Fruit fly (Drosophila melanogaster) whole organism, prepupa: Measurements from ENCODE around the gene CG5984.

Source experiments
- CG10631 ChIP-seq: fragments of 200-800 bp; sonication (Bioruptor generic); optimal IDR thresholded peaks from 2 replicates; lab custom pipeline; 2016; ENCODE audit warnings: missing biosample characterization, missing genetic modification characterization
- CG10669 ChIP-seq: fragments of 200-800 bp; sonication (Bioruptor generic); optimal IDR thresholded peaks from 3 replicates; lab custom pipeline; 2018; ENCODE audit warnings: missing biosample characterization, mild to moderate bottlenecking, missing genetic modification characterization, moderate library complexity
- CG11294 ChIP-seq: fragments of 200-800 bp; sonication (Bioruptor generic); IDR thresholded peaks from 2 replicates; pipeline ENCODE4 v1.3.6; 2022; ENCODE audit warnings: missing biosample characterization, missing genetic modification characterization
- CG11902 ChIP-seq: fragments of 200-800 bp; sonication (Bioruptor generic); optimal IDR thresholded peaks from 3 replicates; lab custom pipeline; 2016; ENCODE audit warnings: missing biosample characterization, missing genetic modification characterization
- CG3032 ChIP-seq: fragments of 200-800 bp; optimal IDR thresholded peaks from 2 replicates; lab custom pipeline; 2019; ENCODE audit warnings: missing biosample characterization, mild to moderate bottlenecking, missing genetic modification characterization, moderate library complexity
- CG31627 ChIP-seq: fragments of 200-800 bp; sonication (Bioruptor generic); optimal IDR thresholded peaks from 3 replicates; lab custom pipeline; 2016; ENCODE audit warnings: missing biosample characterization, missing genetic modification characterization
- CG32006 ChIP-seq: fragments of 200-800 bp; sonication (Bioruptor generic); optimal IDR thresholded peaks from 3 replicates; lab custom pipeline; 2017; ENCODE audit warnings: missing biosample characterization, mild to moderate bottlenecking, missing genetic modification characterization
- CG34406 ChIP-seq: fragments of 200-800 bp; sonication (Bioruptor generic); optimal IDR thresholded peaks from 3 replicates; lab custom pipeline; 2016; ENCODE audit warnings: missing biosample characterization, missing genetic modification characterization
- CG4318 ChIP-seq: fragments of 200-800 bp; sonication (Bioruptor generic); optimal IDR thresholded peaks from 3 replicates; lab custom pipeline; 2017; ENCODE audit warnings: missing biosample characterization, mild to moderate bottlenecking, missing genetic modification characterization
- CG6808 ChIP-seq: fragments of 200-800 bp; sonication (Bioruptor generic); optimal IDR thresholded peaks from 3 replicates; lab custom pipeline; 2017; ENCODE audit warnings: missing biosample characterization, missing genetic modification characterization, mild to moderate bottlenecking, moderate library complexity, missing genetic modification reagents
- CG6854 ChIP-seq: fragments of 200-800 bp; sonication (Bioruptor generic); optimal IDR thresholded peaks from 2 replicates; lab custom pipeline; 2017; ENCODE audit warnings: missing biosample characterization, mild to moderate bottlenecking, missing genetic modification characterization
- CG7368 ChIP-seq: fragments of 200-800 bp; sonication (Bioruptor generic); optimal IDR thresholded peaks from 3 replicates; lab custom pipeline; 2016; ENCODE audit warnings: missing biosample characterization, missing genetic modification characterization
- CG8319 ChIP-seq: fragments of 200-800 bp; sonication (Bioruptor generic); optimal IDR thresholded peaks from 3 replicates; lab custom pipeline; 2016; ENCODE audit warnings: missing biosample characterization, missing genetic modification characterization
- CG8632 ChIP-seq: fragments of 200-800 bp; sonication (Bioruptor generic); optimal IDR thresholded peaks from 3 replicates; lab custom pipeline; 2016; ENCODE audit warnings: missing biosample characterization, missing genetic modification characterization
- CG9139 ChIP-seq: fragments of 200-800 bp; sonication (Bioruptor generic); optimal IDR thresholded peaks from 3 replicates; lab custom pipeline; 2017; ENCODE audit warnings: missing biosample characterization, mild to moderate bottlenecking, missing genetic modification characterization
- Eip75B ChIP-seq: fragments of 200-800 bp; sonication (Bioruptor generic); optimal IDR thresholded peaks from 3 replicates; lab custom pipeline; 2016; ENCODE audit warnings: missing biosample characterization, missing genetic modification characterization
- Eip78C ChIP-seq: fragments of 200-800 bp; sonication (Bioruptor generic); peaks from one replicate; lab custom pipeline; 2016; ENCODE audit warnings: missing biosample characterization, missing genetic modification characterization
- Eip93F ChIP-seq: fragments of 200-800 bp; sonication (Bioruptor generic); optimal IDR thresholded peaks from 2 replicates; lab custom pipeline; 2016; ENCODE audit warnings: missing biosample characterization, mild to moderate bottlenecking, missing genetic modification characterization
- Ets96B ChIP-seq: fragments of 200-800 bp; optimal IDR thresholded peaks from 2 replicates; lab custom pipeline; 2019; ENCODE audit warnings: missing biosample characterization, mild to moderate bottlenecking, missing genetic modification characterization, moderate library complexity
- Gug ChIP-seq: fragments of 200-800 bp; sonication (Bioruptor generic); IDR thresholded peaks from 2 replicates; pipeline ENCODE4 v1.3.6; 2022; ENCODE audit warnings: missing biosample characterization, missing genetic modification characterization
- Hr38 ChIP-seq: sonication (Bioruptor generic); optimal IDR thresholded peaks from 2 replicates; lab custom pipeline; 2016; ENCODE audit warnings: missing biosample characterization, missing genetic modification characterization
- Hr39 ChIP-seq: fragments of 200-800 bp; sonication (Bioruptor generic); optimal IDR thresholded peaks from 2 replicates; lab custom pipeline; 2016; ENCODE audit warnings: missing biosample characterization, missing genetic modification characterization
- Hr4 ChIP-seq: fragments of 200-800 bp; sonication (Bioruptor generic); optimal IDR thresholded peaks from 3 replicates; lab custom pipeline; 2016; ENCODE audit warnings: missing biosample characterization, missing genetic modification characterization
- Lpt ChIP-seq: fragments of 200-800 bp; sonication (Bioruptor generic); optimal IDR thresholded peaks from 3 replicates; lab custom pipeline; 2016; ENCODE audit warnings: missing biosample characterization, missing genetic modification characterization
- Sox102F ChIP-seq: fragments of 200-800 bp; sonication (Bioruptor generic); optimal IDR thresholded peaks from 2 replicates; lab custom pipeline; 2016; ENCODE audit warnings: missing biosample characterization, mild to moderate bottlenecking, missing genetic modification characterization
- Sox14 ChIP-seq: fragments of 200-800 bp; sonication (Bioruptor generic); optimal IDR thresholded peaks from 3 replicates; lab custom pipeline; 2016; ENCODE audit warnings: missing biosample characterization, missing genetic modification characterization
- Sox15 ChIP-seq: fragments of 200-800 bp; sonication (Bioruptor generic); optimal IDR thresholded peaks from 3 replicates; lab custom pipeline; 2016; ENCODE audit warnings: missing biosample characterization, missing genetic modification characterization
- acj6 ChIP-seq: fragments of 200-800 bp; sonication (Bioruptor generic); optimal IDR thresholded peaks from 3 replicates; lab custom pipeline; 2016; ENCODE audit warnings: missing biosample characterization, missing genetic modification characterization
- cyc ChIP-seq: fragments of 200-800 bp; sonication (Bioruptor generic); optimal IDR thresholded peaks from 3 replicates; lab custom pipeline; 2016; ENCODE audit warnings: missing biosample characterization, missing genetic modification characterization
- dsx ChIP-seq: fragments of 200-800 bp; optimal IDR thresholded peaks from 3 replicates; lab custom pipeline; 2019; ENCODE audit warnings: missing biosample characterization, mild to moderate bottlenecking, missing genetic modification characterization, moderate library complexity; ENCODE audit not compliant: poor library complexity, severe bottlenecking
- eg ChIP-seq: fragments of 200-800 bp; sonication (Bioruptor generic); IDR thresholded peaks from 3 replicates; pipeline ENCODE4 v1.3.6; 2022; ENCODE audit warnings: missing biosample characterization, missing genetic modification characterization
- esn ChIP-seq: fragments of 200-800 bp; sonication (Bioruptor generic); optimal IDR thresholded peaks from 2 replicates; lab custom pipeline; 2016; ENCODE audit warnings: missing biosample characterization, mild to moderate bottlenecking, missing genetic modification characterization, moderate library complexity
- fd59A ChIP-seq: fragments of 200-800 bp; sonication (Bioruptor generic); optimal IDR thresholded peaks from 2 replicates; lab custom pipeline; 2017; ENCODE audit warnings: missing biosample characterization, mild to moderate bottlenecking, missing genetic modification characterization, missing genetic modification reagents
- fkh ChIP-seq: fragments of 200-800 bp; sonication (Bioruptor generic); optimal IDR thresholded peaks from 3 replicates; lab custom pipeline; 2017; ENCODE audit warnings: missing biosample characterization, mild to moderate bottlenecking, missing genetic modification characterization, moderate library complexity
- lz ChIP-seq: fragments of 200-800 bp; sonication (Bioruptor generic); optimal IDR thresholded peaks from 3 replicates; lab custom pipeline; 2016; ENCODE audit warnings: missing biosample characterization, missing genetic modification characterization
- net ChIP-seq: fragments of 200-800 bp; sonication (Bioruptor generic); optimal IDR thresholded peaks from 3 replicates; lab custom pipeline; 2016; ENCODE audit warnings: missing biosample characterization, missing genetic modification characterization
- pdm3 ChIP-seq: fragments of 200-800 bp; sonication (Bioruptor generic); optimal IDR thresholded peaks from 3 replicates; lab custom pipeline; 2016; ENCODE audit warnings: missing biosample characterization, missing genetic modification characterization
- salr ChIP-seq, 2 experiments: fragments of 200-800 bp; sonication (Bioruptor generic); optimal IDR thresholded peaks; 3 replicates each; lab custom pipeline; 2016 to 2018; ENCODE audit warnings: missing biosample characterization in 2 of 2, missing genetic modification characterization in 2 of 2, mild to moderate bottlenecking in 1 of 2
- spab ChIP-seq: fragments of 200-800 bp; sonication (Bioruptor generic); optimal IDR thresholded peaks from 2 replicates; lab custom pipeline; 2017; ENCODE audit warnings: missing biosample characterization, mild to moderate bottlenecking, missing genetic modification characterization, missing genetic modification reagents
- svp ChIP-seq: fragments of 200-800 bp; sonication (Bioruptor generic); peaks from one replicate; lab custom pipeline; 2016; ENCODE audit warnings: missing biosample characterization, missing genetic modification characterization
- topi ChIP-seq: fragments of 200-800 bp; sonication (Bioruptor generic); optimal IDR thresholded peaks from 3 replicates; lab custom pipeline; 2016; ENCODE audit warnings: missing biosample characterization, missing genetic modification characterization
- vri ChIP-seq: fragments of 200-800 bp; sonication (Bioruptor generic); optimal IDR thresholded peaks from 3 replicates; lab custom pipeline; 2016; ENCODE audit warnings: missing biosample characterization, mild to moderate bottlenecking, missing genetic modification characterization

The CG5984 gene

dm6 chr3R:27281022-27281810 lies 33.4 kb upstream of the CG5984 start (continued):
- TF ChIP-seq dsx (peak; percentile 91), Ets96B (peak; percentile 97), Hr38 (peak; percentile 62), Eip75B (GFP tag; lab: Kevin White, UChicago) (peak; percentile 97), Hr39 (peak; percentile 98), CG31627 (GFP tag; lab: Kevin White, UChicago) (peak; percentile 98), Eip93F (peak; percentile 53), fkh (GFP tag; lab: Kevin White, UChicago) (peak; percentile 80), cyc (GFP tag; lab: Kevin White, UChicago) (peak; percentile 97), CG9139 (GFP tag; lab: Kevin White, UChicago) (peak; percentile 87), Sox15 (GFP tag; lab: Kevin White, UChicago) (peak; percentile 97), net (GFP tag; lab: Kevin White, UChicago) (peak; percentile 98), CG6808 (GFP tag; lab: Kevin White, UChicago) (peak; percentile 93), acj6 (GFP tag; lab: Kevin White, UChicago) (peak; percentile 97), salr (GFP tag; optimal IDR thresholded peaks at IDR 0.05; lab: Kevin White, UChicago) (peak; percentile 96 to 98), CG4318 (GFP tag; lab: Kevin White, UChicago) (peak; percentile 98), esn (peak; percentile 98), CG8632 (GFP tag; lab: Kevin White, UChicago) (peak; percentile 96), CG11294 (peak; percentile 97), fd59A (GFP tag; lab: Kevin White, UChicago) (peak; percentile 96), Sox14 (peak; percentile 99), Hr4 (GFP tag; lab: Kevin White, UChicago) (peak; percentile 98), svp (GFP tag; lab: Kevin White, UChicago) (peak; percentile 98), Sox102F (GFP tag; lab: Kevin White, UChicago) (peak; percentile 98), Eip78C (GFP tag; lab: Kevin White, UChicago) (peak; percentile 99), Gug (peak; percentile 96)

dm6 chr3R:27279478-27279877 lies 31.7 kb upstream of the CG5984 start:
- no peak for TF ChIP-seq spab
- TF ChIP-seq salr (GFP tag; optimal IDR thresholded peaks at IDR 0.05; lab: Kevin White, UChicago) = no peak
- no peak for TF ChIP-seq pdm3
- no peak for TF ChIP-seq Hr38
- TF ChIP-seq CG8632 (GFP tag; lab: Kevin White, UChicago) = no peak
- no peak for TF ChIP-seq Eip93F

- TF ChIP-seq eg (GFP tag; lab: Robert Waterston, UW) (peak; percentile 64), pdm3 (no peak), CG11294 (no peak), vri (GFP tag; lab: Kevin White, UChicago) (peak; percentile 10), esn (peak; percentile 18), Eip75B (GFP tag; lab: Kevin White, UChicago) (peak; percentile 12), fkh (GFP tag; lab: Kevin White, UChicago) (peak; percentile 21), CG8632 (GFP tag; lab: Kevin White, UChicago) (no peak), CG7368 (GFP tag; lab: Kevin White, UChicago) (peak; percentile 9), Lpt (GFP tag; lab: Kevin White, UChicago) (no peak), CG34406 (GFP tag; lab: Kevin White, UChicago) (peak; percentile 32), CG10669 (GFP tag; lab: Kevin White, UChicago) (no peak), Hr4 (GFP tag; lab: Kevin White, UChicago) (peak; percentile 8), CG32006 (GFP tag; lab: Kevin White, UChicago) (peak; percentile 17), CG10631 (GFP tag; lab: Kevin White, UChicago) (peak; percentile 39), acj6 (GFP tag; lab: Kevin White, UChicago) (peak; percentile 52), spab (no peak), Gug (no peak), CG11902 (GFP tag; lab: Kevin White, UChicago) (peak; percentile 22), topi (GFP tag; lab: Kevin White, UChicago) (peak; percentile 22), CG6854 (GFP tag; lab: Kevin White, UChicago) (peak; percentile 30), Eip78C (GFP tag; lab: Kevin White, UChicago) (peak; percentile 74), salr (GFP tag; optimal IDR thresholded peaks at IDR 0.05; lab: Kevin White, UChicago) (peak in 1 of 2 experiments; percentile 9), svp (GFP tag; lab: Kevin White, UChicago) (peak; percentile 59), Hr39 (peak; percentile 16), CG3032 (tag; lab: Kevin White, UChicago) (peak; percentile 21), lz (GFP tag; lab: Kevin White, UChicago) (peak; percentile 17), CG8319 (GFP tag; lab: Kevin White, UChicago) (no peak), Sox14 (peak; percentile 68)
Measured at dm6 chr3R:27274533-27275447, 27.0 kb upstream of the CG5984 start, which contains the start of gene CG5938. Gene CG5938 (plus strand): TSS chr3R:27274794.
